Worm (Caenorhabditis elegans) whole organism, mixed stage, embryonic: ENCODE measurements around the gene R74.2.

Experiments used
- M03D4.4 ChIP-seq: sonication (generic microtip); optimal IDR thresholded peaks from 2 replicates; lab custom pipeline; 2017; ENCODE audit warnings: mild to moderate bottlenecking, missing genetic modification characterization, missing compliant biosample characterization
- bed-3 ChIP-seq: fragments of 200-800 bp; sonication (Bioruptor generic); optimal IDR thresholded peaks from 3 replicates; lab custom pipeline; 2018; ENCODE audit warnings: mild to moderate bottlenecking, missing genetic modification characterization, moderate library complexity, missing compliant biosample characterization
- blmp-1 ChIP-seq: fragments of 150-350 bp; optimal IDR thresholded peaks from 2 replicates; lab custom pipeline; 2014; ENCODE audit warnings: missing biosample characterization, missing genetic modification characterization
- ceh-39 ChIP-seq: fragments of 150-350 bp; optimal IDR thresholded peaks from 2 replicates; lab custom pipeline; 2014; ENCODE audit warnings: missing biosample characterization, missing genetic modification characterization
- ceh-43 ChIP-seq: fragments of 200-800 bp; sonication (Bioruptor generic); optimal IDR thresholded peaks from 2 replicates; lab custom pipeline; 2018; ENCODE audit warnings: mild to moderate bottlenecking, missing genetic modification characterization, moderate library complexity, missing compliant biosample characterization
- ceh-83 ChIP-seq: fragments of 200-800 bp; sonication (Bioruptor generic); optimal IDR thresholded peaks from 2 replicates; lab custom pipeline; 2018; ENCODE audit warnings: mild to moderate bottlenecking, missing genetic modification characterization, missing compliant biosample characterization
- ces-1 ChIP-seq: fragments of 150-350 bp; optimal IDR thresholded peaks from 2 replicates; lab custom pipeline; 2014; ENCODE audit warnings: missing biosample characterization, missing genetic modification reagents, missing genetic modification characterization
- cnd-1 ChIP-seq: fragments of 200-800 bp; sonication (Bioruptor generic); optimal IDR thresholded peaks from 2 replicates; lab custom pipeline; 2018; ENCODE audit warnings: mild to moderate bottlenecking, missing genetic modification characterization, missing compliant biosample characterization
- drap-1 ChIP-seq: fragments of 200-800 bp; sonication (Bioruptor generic); optimal IDR thresholded peaks from 3 replicates; lab custom pipeline; 2018; ENCODE audit warnings: mild to moderate bottlenecking, missing genetic modification characterization, missing compliant biosample characterization
- elt-1 ChIP-seq: sonication (generic microtip); optimal IDR thresholded peaks from 2 replicates; lab custom pipeline; 2017; ENCODE audit warnings: missing genetic modification characterization, mild to moderate bottlenecking, missing compliant biosample characterization, antibody characterized with exemption, moderate library complexity, borderline replicate concordance; ENCODE audit not compliant: insufficient read depth
- elt-3 ChIP-seq: fragments of 150-350 bp; optimal IDR thresholded peaks from 2 replicates; lab custom pipeline; 2014; ENCODE audit warnings: missing biosample characterization, missing genetic modification characterization
- flh-1 ChIP-seq: fragments of 200-800 bp; sonication (Bioruptor generic); optimal IDR thresholded peaks from 2 replicates; lab custom pipeline; 2018; ENCODE audit warnings: mild to moderate bottlenecking, missing genetic modification characterization, moderate library complexity, missing compliant biosample characterization
- ham-2 ChIP-seq: fragments of 200-800 bp; sonication (Bioruptor generic); optimal IDR thresholded peaks from 2 replicates; lab custom pipeline; 2018; ENCODE audit warnings: mild to moderate bottlenecking, missing genetic modification characterization, missing compliant biosample characterization
- hlh-1 ChIP-seq: fragments of 150-350 bp; optimal IDR thresholded peaks from 2 replicates; lab custom pipeline; 2014; ENCODE audit warnings: missing biosample characterization, missing genetic modification reagents, missing genetic modification characterization
- lin-13 ChIP-seq: fragments of 150-350 bp; optimal IDR thresholded peaks from 2 replicates; lab custom pipeline; 2014; ENCODE audit warnings: missing biosample characterization, missing genetic modification characterization
- lin-32 ChIP-seq: fragments of 200-800 bp; sonication (Bioruptor generic); optimal IDR thresholded peaks from 2 replicates; lab custom pipeline; 2018; ENCODE audit warnings: mild to moderate bottlenecking, missing genetic modification characterization, missing compliant biosample characterization
- lsy-2 ChIP-seq: fragments of 150-350 bp; optimal IDR thresholded peaks from 2 replicates; lab custom pipeline; 2014; ENCODE audit warnings: missing biosample characterization, missing genetic modification characterization
- mab-5 ChIP-seq: fragments of 150-350 bp; optimal IDR thresholded peaks from 2 replicates; lab custom pipeline; 2014; ENCODE audit warnings: missing biosample characterization, missing genetic modification characterization
- mep-1 ChIP-seq: fragments of 150-350 bp; optimal IDR thresholded peaks from 2 replicates; lab custom pipeline; 2017; ENCODE audit warnings: missing biosample characterization, missing genetic modification reagents, missing genetic modification characterization, inconsistent platforms
- nhr-12 ChIP-seq: fragments of 150-350 bp; optimal IDR thresholded peaks from 2 replicates; lab custom pipeline; 2014; ENCODE audit warnings: missing biosample characterization, missing genetic modification characterization
- nhr-2 ChIP-seq: fragments of 150-350 bp; optimal IDR thresholded peaks from 2 replicates; lab custom pipeline; 2014; ENCODE audit warnings: missing biosample characterization, missing genetic modification characterization
- nhr-28 ChIP-seq: fragments of 150-350 bp; optimal IDR thresholded peaks from 2 replicates; lab custom pipeline; 2014; ENCODE audit warnings: missing biosample characterization, missing genetic modification characterization
- nhr-76 ChIP-seq: sonication (generic microtip); optimal IDR thresholded peaks from 2 replicates; lab custom pipeline; 2017; ENCODE audit warnings: missing biosample characterization, missing genetic modification characterization
- pha-4 ChIP-seq: fragments of 150-350 bp; optimal IDR thresholded peaks from 2 replicates; lab custom pipeline; 2018; ENCODE audit warnings: missing biosample characterization, missing genetic modification reagents, missing genetic modification characterization
- snpc-4 ChIP-seq: fragments of 150-350 bp; optimal IDR thresholded peaks from 2 replicates; lab custom pipeline; 2014; ENCODE audit warnings: missing biosample characterization, missing genetic modification characterization
- sptf-1 ChIP-seq: sonication (generic microtip); optimal IDR thresholded peaks from 2 replicates; lab custom pipeline; 2017; ENCODE audit warnings: mild to moderate bottlenecking, missing genetic modification characterization, moderate library complexity, missing compliant biosample characterization
- tbx-8 ChIP-seq: fragments of 200-800 bp; sonication (Bioruptor generic); optimal IDR thresholded peaks from 2 replicates; lab custom pipeline; 2018; ENCODE audit warnings: mild to moderate bottlenecking, missing genetic modification characterization, moderate library complexity, missing compliant biosample characterization
- unc-120 ChIP-seq: sonication (generic microtip); optimal IDR thresholded peaks from 2 replicates; lab custom pipeline; 2017; ENCODE audit warnings: missing genetic modification characterization, missing compliant biosample characterization; ENCODE audit not compliant: poor library complexity, severe bottlenecking
- unc-39 ChIP-seq: fragments of 150-350 bp; optimal IDR thresholded peaks from 2 replicates; lab custom pipeline; 2014; ENCODE audit warnings: missing biosample characterization, missing genetic modification characterization
- unc-62 ChIP-seq: fragments of 150-350 bp; optimal IDR thresholded peaks from 2 replicates; lab custom pipeline; 2014; ENCODE audit warnings: missing biosample characterization, missing genetic modification reagents, missing genetic modification characterization
- zip-8 ChIP-seq: fragments of 150-350 bp; optimal IDR thresholded peaks from 2 replicates; lab custom pipeline; 2014; ENCODE audit warnings: missing biosample characterization, missing genetic modification characterization
- ztf-11 ChIP-seq: fragments of 150-350 bp; optimal IDR thresholded peaks from 2 replicates; lab custom pipeline; 2014; ENCODE audit warnings: missing biosample characterization, missing genetic modification characterization

Gene R74.2

ce11 chrIII:4204072-4204471 lies 16.1 kb downstream of the R74.2 start, which contains the start of the genes pelo-1 and R74.7:
TSS of gene pelo-1 (minus strand) at chrIII:4204222.
TSS of gene R74.7 (plus strand) at chrIII:4204429.
- TF ChIP-seq ces-1: peak; percentile 14
- TF ChIP-seq ceh-43 (GFP tag; lab: Kevin White, UChicago): no peak

- TF ChIP-seq hlh-1 (tag; lab: Kevin White, UChicago) (no peak), tbx-8 (no peak), lsy-2 (tag; lab: Kevin White, UChicago) (no peak), mab-5 (tag; lab: Kevin White, UChicago) (no peak), bed-3 (no peak)
Measured at ce11 chrIII:4204964-4205363, 17.0 kb downstream of the R74.2 start.

- TF ChIP-seq unc-62 (GFP tag; lab: Kevin White, UChicago) (peak; percentile 13), cnd-1 (tag; lab: Kevin White, UChicago) (no peak)
- TF ChIP-seq, all 35 proteins: peak for 1
Measured at ce11 chrIII:4205751-4206327, 17.9 kb downstream of the R74.2 start, which contains the start of gene R74.8. TSS of gene R74.8 (plus strand) at chrIII:4206277.

- TF ChIP-seq snpc-4 (tag; lab: Kevin White, UChicago): no peak
- TF ChIP-seq flh-1 (GFP tag; lab: Kevin White, UChicago): no peak
- no peak for TF ChIP-seq ztf-11 (tag; lab: Kevin White, UChicago)
- TF ChIP-seq ceh-43 (GFP tag; lab: Kevin White, UChicago): no peak
- no peak for TF ChIP-seq nhr-2 (tag; lab: Kevin White, UChicago)
- TF ChIP-seq mep-1 (tag; lab: Kevin White, UChicago): no peak
- no peak for TF ChIP-seq pha-4 (tag; lab: Kevin White, UChicago)
- no peak for TF ChIP-seq nhr-76 (tag; lab: Kevin White, UChicago)
- no peak for TF ChIP-seq zip-8 (tag; lab: Kevin White, UChicago)
- no peak for TF ChIP-seq unc-39 (tag; lab: Kevin White, UChicago)
- TF ChIP-seq drap-1 (GFP tag; lab: Kevin White, UChicago): no peak
- no peak for TF ChIP-seq ham-2
- TF ChIP-seq unc-120 (tag; lab: Kevin White, UChicago): no peak
- no peak for TF ChIP-seq lin-13 (tag; lab: Kevin White, UChicago)
- no peak for TF ChIP-seq lsy-2 (tag; lab: Kevin White, UChicago)
- TF ChIP-seq cnd-1 (tag; lab: Kevin White, UChicago): no peak
- no peak for TF ChIP-seq ceh-83 (GFP tag; lab: Kevin White, UChicago)
- no peak for TF ChIP-seq sptf-1 (tag; lab: Kevin White, UChicago)
Measured at ce11 chrIII:4208210-4208609, 20.2 kb downstream of the R74.2 start.

ce11 chrIII:4209188-4209587 lies 21.2 kb downstream of the R74.2 start, which contains the start of gene phlp-2:
TSS of gene phlp-2 (plus strand) at chrIII:4209488.
- no peak for TF ChIP-seq elt-1
- no peak for TF ChIP-seq sptf-1 (tag; lab: Kevin White, UChicago)
- no peak for TF ChIP-seq blmp-1 (tag; lab: Kevin White, UChicago)
- TF ChIP-seq tbx-8: no peak
- no peak for TF ChIP-seq lsy-2 (tag; lab: Kevin White, UChicago)
- no peak for TF ChIP-seq flh-1 (GFP tag; lab: Kevin White, UChicago)
- TF ChIP-seq drap-1 (GFP tag; lab: Kevin White, UChicago): no peak
- TF ChIP-seq zip-8 (tag; lab: Kevin White, UChicago): no peak
- no peak for TF ChIP-seq ham-2
- TF ChIP-seq pha-4 (tag; lab: Kevin White, UChicago): no peak
- TF ChIP-seq ceh-39 (tag; lab: Kevin White, UChicago): no peak

- TF ChIP-seq nhr-28 (tag; lab: Kevin White, UChicago): no peak
- no peak for TF ChIP-seq lin-13 (tag; lab: Kevin White, UChicago)
- TF ChIP-seq cnd-1 (tag; lab: Kevin White, UChicago): no peak
- TF ChIP-seq ceh-83 (GFP tag; lab: Kevin White, UChicago): no peak
- TF ChIP-seq nhr-12 (tag; lab: Kevin White, UChicago): no peak
- no peak for TF ChIP-seq unc-39 (tag; lab: Kevin White, UChicago)
- no peak for TF ChIP-seq mep-1 (tag; lab: Kevin White, UChicago)
- no peak for TF ChIP-seq pha-4 (tag; lab: Kevin White, UChicago)
- TF ChIP-seq tbx-8: no peak
- TF ChIP-seq lin-32 (GFP tag; lab: Kevin White, UChicago): no peak
- no peak for TF ChIP-seq zip-8 (tag; lab: Kevin White, UChicago)
- TF ChIP-seq bed-3: no peak
- no peak for TF ChIP-seq elt-1
- no peak for TF ChIP-seq nhr-2 (tag; lab: Kevin White, UChicago)
- TF ChIP-seq M03D4.4 (tag; lab: Kevin White, UChicago): no peak
- no peak for TF ChIP-seq elt-3 (tag; lab: Kevin White, UChicago)
- no peak for TF ChIP-seq ztf-11 (tag; lab: Kevin White, UChicago)
- no peak for TF ChIP-seq blmp-1 (tag; lab: Kevin White, UChicago)
Measured at ce11 chrIII:4210661-4211060, 22.7 kb downstream of the R74.2 start.
